Worm (Caenorhabditis elegans) whole organism, young adult: ENCODE data around the gene ZK262.19.

Experiments
- B0035.1 ChIP-seq: sonication (generic microtip); optimal IDR thresholded peaks from 2 replicates; lab custom pipeline; 2016; ENCODE audit warnings: missing genetic modification characterization, mild to moderate bottlenecking, missing compliant biosample characterization, missing genotype, missing genetic modification reagents
- F52B5.7 ChIP-seq: sonication (generic microtip); optimal IDR thresholded peaks from 2 replicates; lab custom pipeline; 2016; ENCODE audit warnings: mild to moderate bottlenecking, missing genetic modification characterization, missing compliant biosample characterization
- F57A8.1 ChIP-seq: fragments of 200-800 bp; sonication (Bioruptor generic); optimal IDR thresholded peaks from 2 replicates; lab custom pipeline; 2018; ENCODE audit warnings: mild to moderate bottlenecking, missing genetic modification characterization, moderate library complexity, missing compliant biosample characterization
- K12H6.12 ChIP-seq: fragments of 200-800 bp; sonication (Bioruptor generic); optimal IDR thresholded peaks from 2 replicates; lab custom pipeline; 2018; ENCODE audit warnings: mild to moderate bottlenecking, missing genetic modification characterization, missing compliant biosample characterization
- Y95B8A.8 ChIP-seq: fragments of 200-800 bp; sonication (Bioruptor generic); IDR thresholded peaks from 2 replicates; pipeline ENCODE4 v1.3.6; 2022; ENCODE audit warnings: missing genetic modification reagents, missing genetic modification characterization, missing compliant biosample characterization
- aptf-3 ChIP-seq: fragments of 200-800 bp; sonication (Bioruptor generic); IDR thresholded peaks from 2 replicates; pipeline ENCODE4 v1.3.6; 2022; ENCODE audit warnings: missing genetic modification characterization, missing compliant biosample characterization
- ceh-100 ChIP-seq: fragments of 200-800 bp; sonication (Bioruptor generic); IDR thresholded peaks from 2 replicates; pipeline ENCODE4 v1.3.6; 2022; ENCODE audit warnings: missing genetic modification reagents, missing genetic modification characterization, missing compliant biosample characterization
- ekl-4 ChIP-seq: fragments of 200-800 bp; sonication (Bioruptor generic); IDR thresholded peaks from 2 replicates; pipeline ENCODE4 v1.3.6; 2022; ENCODE audit warnings: missing genetic modification reagents, missing genetic modification characterization, missing compliant biosample characterization
- fkh-3 ChIP-seq: sonication (generic microtip); optimal IDR thresholded peaks from 2 replicates; lab custom pipeline; 2016; ENCODE audit warnings: mild to moderate bottlenecking, missing genetic modification characterization, missing compliant biosample characterization
- lin-26 ChIP-seq: fragments of 200-800 bp; sonication (Bioruptor generic); IDR thresholded peaks from 2 replicates; pipeline ENCODE4 v1.3.6; 2022; ENCODE audit warnings: missing genetic modification reagents, missing genetic modification characterization, missing compliant biosample characterization
- nfya-2 ChIP-seq: fragments of 200-800 bp; sonication (Bioruptor generic); IDR thresholded peaks from 2 replicates; pipeline ENCODE4 v1.3.6; 2022; ENCODE audit warnings: missing genetic modification reagents, missing genetic modification characterization, missing compliant biosample characterization
- rec-8 ChIP-seq, 2 experiments: sonication (generic microtip); optimal IDR thresholded peaks; 2 replicates each; lab custom pipeline; 2016; ENCODE audit warnings: mild to moderate bottlenecking in 2 of 2, missing genetic modification characterization in 2 of 2, missing genetic modification reagents in 2 of 2, missing genotype in 2 of 2, missing biosample characterization in 1 of 2, missing compliant biosample characterization in 1 of 2, moderate library complexity in 1 of 2
- repo-1 ChIP-seq: sonication (generic microtip); optimal IDR thresholded peaks from 2 replicates; lab custom pipeline; 2017; ENCODE audit warnings: mild to moderate bottlenecking, missing genetic modification characterization, missing compliant biosample characterization
- ztf-6 ChIP-seq: fragments of 200-800 bp; sonication (Bioruptor generic); IDR thresholded peaks from 2 replicates; pipeline ENCODE4 v1.3.6; 2022; ENCODE audit warnings: missing genetic modification reagents, missing genetic modification characterization, missing compliant biosample characterization

Gene ZK262.19

DNA sequence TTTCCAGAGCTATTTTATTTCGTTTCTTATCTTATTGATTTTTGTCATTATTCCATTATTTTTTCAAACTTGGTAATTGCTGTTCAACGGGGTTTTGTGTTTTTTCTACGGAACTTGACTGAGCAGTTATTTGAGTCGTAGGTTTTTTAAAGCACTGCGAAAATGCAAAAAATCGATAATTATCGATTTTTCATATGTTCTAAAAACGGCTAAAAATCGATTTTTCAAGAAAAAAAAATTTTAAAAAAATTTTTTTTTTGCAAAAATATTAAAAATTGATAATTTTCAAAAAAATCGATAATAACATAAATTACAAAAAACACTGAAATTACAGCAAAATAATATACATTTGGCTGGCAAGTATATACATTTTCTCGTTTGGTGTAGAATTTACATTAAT lies 49.9 kb downstream of the ZK262.19 start:
- TF ChIP-seq B0035.1 (tag; lab: Kevin White, UChicago) (no peak), K12H6.12 (tag; lab: Kevin White, UChicago) (no peak), lin-26 (GFP tag; lab: Robert Waterston, UW) (no peak), F57A8.1 (no peak), rec-8 (tag; optimal IDR thresholded peaks at IDR 0.05; lab: Kevin White, UChicago) (no peak), fkh-3 (tag; lab: Kevin White, UChicago) (no peak), ekl-4 (GFP tag; lab: Robert Waterston, UW) (no peak), F52B5.7 (tag; lab: Kevin White, UChicago) (no peak), aptf-3 (GFP tag; lab: Robert Waterston, UW) (no peak), Y95B8A.8 (GFP tag; lab: Robert Waterston, UW) (no peak), ceh-100 (GFP tag; lab: Robert Waterston, UW) (no peak), repo-1 (tag; lab: Kevin White, UChicago) (no peak), nfya-2 (GFP tag; lab: Robert Waterston, UW) (no peak), ztf-6 (no peak)
